Worm (Caenorhabditis elegans) whole organism, early embryonic: Measurements from ENCODE around the gene T23B5.6.

Source experiments
- ama-1 ChIP-seq: fragments of 150-350 bp; optimal IDR thresholded peaks from 2 replicates; lab custom pipeline; 2014
- pes-1 ChIP-seq: fragments of 200-800 bp; sonication (Bioruptor generic); IDR thresholded peaks from 2 replicates; pipeline ENCODE4 v1.3.6; 2022; ENCODE audit warnings: missing genetic modification reagents, missing genetic modification characterization, missing compliant biosample characterization

ce11 chrIV:12637340-12637739 is 39.7 kb downstream of the T23B5.6 start:
- no peak for TF ChIP-seq pes-1
- no peak for TF ChIP-seq ama-1 (lab: Kevin White, UChicago)
